Worm (Caenorhabditis elegans) whole organism, L2 larva: Measurements from ENCODE around the gene fzr-1.

Experiments
- C34F6.9 ChIP-seq: fragments of 150-350 bp; optimal IDR thresholded peaks from 2 replicates; lab custom pipeline; 2014; ENCODE audit warnings: missing biosample characterization, missing genetic modification characterization
- F13H6.1 ChIP-seq: sonication (generic microtip); optimal IDR thresholded peaks from 2 replicates; lab custom pipeline; 2016; ENCODE audit warnings: missing genetic modification characterization, missing compliant biosample characterization
- R02D3.7 ChIP-seq: fragments of 150-350 bp; optimal IDR thresholded peaks from 2 replicates; lab custom pipeline; 2014; ENCODE audit warnings: missing biosample characterization, missing genetic modification characterization
- Y55F3AM.14 ChIP-seq: fragments of 200-800 bp; sonication (Bioruptor generic); optimal IDR thresholded peaks from 2 replicates; lab custom pipeline; 2018; ENCODE audit warnings: mild to moderate bottlenecking, missing genetic modification characterization, missing compliant biosample characterization
- ZK546.5 ChIP-seq: sonication (generic microtip); optimal IDR thresholded peaks from 2 replicates; lab custom pipeline; 2017; ENCODE audit warnings: missing biosample characterization, missing genetic modification characterization
- alr-1 ChIP-seq: fragments of 150-350 bp; optimal IDR thresholded peaks from 2 replicates; lab custom pipeline; 2014; ENCODE audit warnings: missing biosample characterization, missing genetic modification characterization
- aly-2 ChIP-seq: fragments of 150-350 bp; optimal IDR thresholded peaks from 2 replicates; lab custom pipeline; 2014; ENCODE audit warnings: missing biosample characterization, missing genetic modification characterization
- ama-1 ChIP-seq: fragments of 150-350 bp; optimal IDR thresholded peaks from 2 replicates; lab custom pipeline; 2018; ENCODE audit warnings: inconsistent platforms
- blmp-1 ChIP-seq: sonication (generic microtip); optimal IDR thresholded peaks from 2 replicates; lab custom pipeline; 2017; ENCODE audit warnings: missing genetic modification characterization, mild to moderate bottlenecking, missing compliant biosample characterization, antibody characterized with exemption, moderate library complexity; ENCODE audit not compliant: insufficient read depth
- ceh-16 ChIP-seq: fragments of 150-350 bp; optimal IDR thresholded peaks from 2 replicates; lab custom pipeline; 2014; ENCODE audit warnings: missing biosample characterization, missing genetic modification characterization
- crh-2 ChIP-seq: sonication (generic microtip); optimal IDR thresholded peaks from 2 replicates; lab custom pipeline; 2017; ENCODE audit warnings: missing biosample characterization, missing genetic modification characterization
- dmd-4 ChIP-seq: sonication (generic microtip); optimal IDR thresholded peaks from 2 replicates; lab custom pipeline; 2017; ENCODE audit warnings: missing biosample characterization, missing genetic modification characterization
- egl-27 ChIP-seq: sonication (generic microtip); optimal IDR thresholded peaks from 3 replicates; lab custom pipeline; 2017; ENCODE audit warnings: missing biosample characterization, missing genetic modification reagents, missing genetic modification characterization
- elt-1 ChIP-seq: fragments of 150-350 bp; optimal IDR thresholded peaks from 2 replicates; lab custom pipeline; 2014; ENCODE audit warnings: missing biosample characterization, missing genetic modification characterization
- elt-3 ChIP-seq: sonication (generic microtip); optimal IDR thresholded peaks from 2 replicates; lab custom pipeline; 2017; ENCODE audit warnings: missing biosample characterization, missing genetic modification characterization
- fos-1 ChIP-seq: fragments of 150-350 bp; optimal IDR thresholded peaks from 2 replicates; lab custom pipeline; 2014; ENCODE audit warnings: missing biosample characterization, missing genetic modification characterization
- gmeb-1 ChIP-seq: fragments of 150-350 bp; optimal IDR thresholded peaks from 2 replicates; lab custom pipeline; 2014; ENCODE audit warnings: missing biosample characterization, missing genetic modification characterization
- lin-11 ChIP-seq: fragments of 150-350 bp; sonication (generic microtip); optimal IDR thresholded peaks from 2 replicates; lab custom pipeline; 2014; ENCODE audit warnings: missing biosample characterization, missing genetic modification characterization, inconsistent platforms, mixed read lengths
- lin-13 ChIP-seq: fragments of 150-350 bp; optimal IDR thresholded peaks from 2 replicates; lab custom pipeline; 2014; ENCODE audit warnings: missing biosample characterization, missing genetic modification reagents, missing genetic modification characterization
- lin-39 ChIP-seq: fragments of 150-350 bp; optimal IDR thresholded peaks from 2 replicates; lab custom pipeline; 2014; ENCODE audit warnings: missing biosample characterization, missing genetic modification reagents, missing genetic modification characterization
- lsy-2 ChIP-seq, 2 experiments: fragments of 150-350 bp in 1 of 2; sonication (generic microtip) in 1 of 2; optimal IDR thresholded peaks; 2 replicates each; lab custom pipeline; 2014 to 2017; ENCODE audit warnings: missing biosample characterization in 2 of 2, missing genetic modification characterization in 2 of 2
- mab-5 ChIP-seq: fragments of 150-350 bp; optimal IDR thresholded peaks from 2 replicates; lab custom pipeline; 2014; ENCODE audit warnings: missing biosample characterization, missing genetic modification characterization
- mbf-1 ChIP-seq: sonication (generic microtip); optimal IDR thresholded peaks from 2 replicates; lab custom pipeline; 2017; ENCODE audit warnings: missing biosample characterization, missing genetic modification characterization
- mdl-1 ChIP-seq, 2 experiments: fragments of 150-350 bp in 1 of 2; sonication (generic microtip) in 1 of 2; optimal IDR thresholded peaks; 2 replicates each; lab custom pipeline; 2017; ENCODE audit warnings: missing biosample characterization in 2 of 2, missing genetic modification characterization in 2 of 2
- nhr-10 ChIP-seq: sonication (generic microtip); optimal IDR thresholded peaks from 2 replicates; lab custom pipeline; 2017; ENCODE audit warnings: missing biosample characterization, missing genetic modification characterization
- nhr-11 ChIP-seq: fragments of 150-350 bp; optimal IDR thresholded peaks from 2 replicates; lab custom pipeline; 2014; ENCODE audit warnings: missing biosample characterization, missing genetic modification characterization
- nhr-12 ChIP-seq: fragments of 150-350 bp; optimal IDR thresholded peaks from 2 replicates; lab custom pipeline; 2014; ENCODE audit warnings: missing biosample characterization, missing genetic modification characterization
- nhr-129 ChIP-seq: fragments of 150-350 bp; optimal IDR thresholded peaks from 2 replicates; lab custom pipeline; 2014; ENCODE audit warnings: missing biosample characterization, missing genetic modification characterization
- nhr-21 ChIP-seq: fragments of 150-350 bp; optimal IDR thresholded peaks from 2 replicates; lab custom pipeline; 2014; ENCODE audit warnings: missing biosample characterization, missing genetic modification characterization
- nhr-23 ChIP-seq: fragments of 150-350 bp; optimal IDR thresholded peaks from 2 replicates; lab custom pipeline; 2014; ENCODE audit warnings: missing biosample characterization, missing genetic modification reagents, missing genetic modification characterization
- nhr-237 ChIP-seq: fragments of 150-350 bp; optimal IDR thresholded peaks from 2 replicates; lab custom pipeline; 2014; ENCODE audit warnings: missing biosample characterization, missing genetic modification characterization
- nhr-25 ChIP-seq: fragments of 150-350 bp; sonication (generic microtip); optimal IDR thresholded peaks from 3 replicates; lab custom pipeline; 2014; ENCODE audit warnings: missing biosample characterization, missing genetic modification characterization
- nhr-6 ChIP-seq: fragments of 150-350 bp; optimal IDR thresholded peaks from 2 replicates; lab custom pipeline; 2014; ENCODE audit warnings: missing biosample characterization, missing genetic modification characterization
- nhr-77 ChIP-seq: fragments of 150-350 bp; optimal IDR thresholded peaks from 2 replicates; lab custom pipeline; 2014; ENCODE audit warnings: missing biosample characterization, missing genetic modification characterization
- peb-1 ChIP-seq: fragments of 150-350 bp; optimal IDR thresholded peaks from 2 replicates; lab custom pipeline; 2014; ENCODE audit warnings: missing biosample characterization, missing genetic modification characterization
- sem-4 ChIP-seq: fragments of 150-350 bp; optimal IDR thresholded peaks from 2 replicates; lab custom pipeline; 2014; ENCODE audit warnings: missing biosample characterization, missing genetic modification reagents, missing genetic modification characterization
- sma-3 ChIP-seq: sonication (generic microtip); optimal IDR thresholded peaks from 2 replicates; lab custom pipeline; 2016; ENCODE audit warnings: missing genetic modification reagents, missing genetic modification characterization, missing compliant biosample characterization
- sma-9 ChIP-seq, 2 experiments: fragments of 150-350 bp in 1 of 2; sonication (generic microtip) in 1 of 2; optimal IDR thresholded peaks; 2 replicates each; lab custom pipeline; 2014 to 2016; ENCODE audit warnings: missing genetic modification characterization in 2 of 2, mild to moderate bottlenecking in 1 of 2, missing biosample characterization in 1 of 2, missing compliant biosample characterization in 1 of 2, missing genetic modification reagents in 1 of 2, moderate library complexity in 1 of 2
- snpc-4 ChIP-seq: fragments of 150-350 bp; optimal IDR thresholded peaks from 2 replicates; lab custom pipeline; 2014; ENCODE audit warnings: missing biosample characterization, missing genetic modification characterization
- unc-39 ChIP-seq: fragments of 150-350 bp; optimal IDR thresholded peaks from 2 replicates; lab custom pipeline; 2014; ENCODE audit warnings: missing biosample characterization, missing genetic modification characterization
- unc-55 ChIP-seq: fragments of 150-350 bp; sonication (generic microtip); optimal IDR thresholded peaks from 3 replicates; lab custom pipeline; 2014; ENCODE audit warnings: missing biosample characterization, missing genetic modification reagents, missing genetic modification characterization
- zag-1 ChIP-seq: fragments of 150-350 bp; optimal IDR thresholded peaks from 2 replicates; lab custom pipeline; 2014; ENCODE audit warnings: missing biosample characterization, missing genetic modification characterization
- ztf-1 ChIP-seq: fragments of 200-800 bp; sonication (Bioruptor generic); conservative IDR thresholded peaks from 2 replicates; pipeline ENCODE4 v1.3.6; 2022; ENCODE audit warnings: missing genetic modification characterization, missing compliant biosample characterization
- ztf-11 ChIP-seq: sonication (generic microtip); optimal IDR thresholded peaks from 2 replicates; lab custom pipeline; 2017; ENCODE audit warnings: missing biosample characterization, missing genetic modification characterization
- ztf-4 ChIP-seq: fragments of 150-350 bp; optimal IDR thresholded peaks from 2 replicates; lab custom pipeline; 2014; ENCODE audit warnings: missing biosample characterization, missing genetic modification characterization

fzr-1 gene

DNA sequence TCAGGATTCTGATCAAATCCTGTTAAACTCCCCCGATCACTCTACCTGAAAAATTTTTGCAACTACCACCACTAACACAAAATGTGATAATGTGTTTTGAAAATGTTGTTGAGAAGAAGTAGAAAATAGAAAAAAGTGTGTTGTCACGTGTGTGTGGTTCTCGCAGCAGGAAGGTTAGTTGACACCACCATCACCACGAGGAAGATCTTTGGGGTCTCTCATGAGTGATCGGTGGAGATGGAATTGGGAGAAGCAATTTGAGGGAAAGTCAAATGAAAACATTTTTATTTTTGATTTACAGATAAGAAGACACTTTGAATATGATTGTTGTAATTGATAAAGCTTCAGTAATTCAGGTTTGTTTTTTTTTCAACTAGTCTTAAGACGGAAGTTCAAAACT is 42.6 kb downstream of the fzr-1 start (continued):
- TF ChIP-seq lsy-2 (tag; optimal IDR thresholded peaks at IDR 0.05; lab: Kevin White, UChicago), result peak in 1 of 2 experiments; percentile 60

DNA sequence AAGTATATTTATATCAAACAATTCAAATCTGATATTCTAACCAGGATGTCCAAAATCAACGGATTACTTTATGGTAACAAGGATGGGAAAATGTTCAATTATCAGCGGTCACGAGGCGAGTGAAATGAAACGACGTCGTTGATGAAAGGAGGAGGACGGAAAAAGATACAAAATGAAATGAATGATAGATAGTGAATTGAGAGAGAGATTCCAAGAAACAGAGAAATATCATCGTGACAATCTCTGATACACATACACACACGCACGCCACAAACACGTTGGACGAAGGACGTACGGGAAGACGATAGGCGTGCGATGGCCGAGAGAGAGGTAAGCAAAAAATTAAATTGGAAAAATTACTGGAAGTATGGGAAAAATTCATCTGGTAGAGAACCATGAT is 43.2 kb downstream of the fzr-1 start:
- TF ChIP-seq ztf-4 (peak; percentile 67), peb-1 (no peak), mab-5 (tag; lab: Kevin White, UChicago) (peak; percentile 31), unc-39 (tag; lab: Kevin White, UChicago) (no peak), egl-27 (tag; lab: Kevin White, UChicago) (peak; percentile 57), zag-1 (no peak), elt-3 (no peak), ztf-11 (no peak), gmeb-1 (tag; lab: Kevin White, UChicago) (peak; percentile 63), nhr-6 (tag; lab: Kevin White, UChicago) (peak; percentile 58), nhr-129 (tag; lab: Kevin White, UChicago) (peak; percentile 87), ceh-16 (tag; lab: Kevin White, UChicago) (peak; percentile 36), nhr-23 (tag; lab: Kevin White, UChicago) (no peak), lin-11 (no peak), Y55F3AM.14 (GFP tag; lab: Kevin White, UChicago) (peak; percentile 1), unc-55 (GFP tag; lab: Kevin White, UChicago) (no peak), lin-39 (no peak), nhr-25 (tag; lab: Kevin White, UChicago) (peak; percentile 96), nhr-11 (no peak), ama-1 (lab: Kevin White, UChicago) (peak; percentile 41), blmp-1 (tag; lab: Kevin White, UChicago) (peak; percentile 86), nhr-12 (tag; lab: Kevin White, UChicago) (no peak), mbf-1 (no peak), F13H6.1 (tag; lab: Kevin White, UChicago) (peak; percentile 68), elt-1 (tag; lab: Kevin White, UChicago) (no peak), nhr-237 (tag; lab: Kevin White, UChicago) (no peak), aly-2 (no peak), lsy-2 (tag; optimal IDR thresholded peaks at IDR 0.05; lab: Kevin White, UChicago) (peak in 1 of 2 experiments; percentile 72), sem-4 (peak; percentile 85), C34F6.9 (tag; lab: Kevin White, UChicago) (peak; percentile 55), nhr-10 (tag; lab: Kevin White, UChicago) (no peak), mdl-1 (tag; optimal IDR thresholded peaks at IDR 0.05; lab: Kevin White, UChicago) (peak; percentile 75 to 91), nhr-77 (no peak), nhr-21 (peak; percentile 95), ZK546.5 (no peak), lin-13 (GFP tag; lab: Kevin White, UChicago) (peak; percentile 21), crh-2 (tag; lab: Kevin White, UChicago) (peak; percentile 63), sma-9 (GFP tag; optimal IDR thresholded peaks at IDR 0.05; lab: Kevin White, UChicago) (peak; percentile 95), sma-9 (tag; optimal IDR thresholded peaks at IDR 0.05; lab: Kevin White, UChicago) (no peak), alr-1 (tag; lab: Kevin White, UChicago) (no peak), R02D3.7 (tag; lab: Kevin White, UChicago) (no peak), snpc-4 (tag; lab: Kevin White, UChicago) (no peak), fos-1 (tag; lab: Kevin White, UChicago) (peak; percentile 74), ztf-1 (GFP tag; lab: Robert Waterston, UW) (no peak), sma-3 (GFP tag; lab: Kevin White, UChicago) (peak; percentile 84), dmd-4 (tag; lab: Kevin White, UChicago) (no peak)
